Worm (Caenorhabditis elegans): ENCODE results near the gene nhr-228.

Gene nhr-228

DNA sequence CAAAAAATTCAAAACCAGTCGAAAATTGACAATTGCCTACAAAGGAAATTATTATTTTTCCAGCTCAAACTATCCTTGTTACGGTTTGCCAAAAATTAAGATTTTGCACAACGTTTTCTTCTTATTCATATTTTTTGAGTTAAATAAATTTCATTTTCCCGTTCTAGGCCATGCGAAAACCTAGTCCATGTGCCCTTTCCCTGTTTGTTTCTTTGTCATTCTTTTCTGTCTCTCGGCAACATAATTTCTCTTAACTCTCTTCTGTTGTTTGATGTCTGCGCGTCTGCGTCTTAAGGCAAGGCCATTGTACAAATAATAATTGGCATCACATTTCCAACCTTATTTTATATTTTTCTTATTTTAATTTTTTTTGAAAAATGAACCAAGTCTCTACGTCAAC, at the start of gene nhr-228:
Gene nhr-228 (plus strand): TSS at position 261 of the 400 bp plus-strand sequence.
- TF ChIP-seq scrt-1 (GFP tag; IDR thresholded peaks at IDR 0.05) (no peak), F13C5.2 (tag; optimal IDR thresholded peaks at IDR 0.05) (no peak), ceh-13 (GFP tag; optimal IDR thresholded peaks at IDR 0.05) (no peak), ceh-36 (tag; optimal IDR thresholded peaks at IDR 0.05) (no peak), hmbx-1 (tag; optimal IDR thresholded peaks at IDR 0.05) (no peak), pes-1 (GFP tag; IDR thresholded peaks at IDR 0.05) (no peak), flt-1 (GFP tag; IDR thresholded peaks at IDR 0.05) (no peak)

DNA sequence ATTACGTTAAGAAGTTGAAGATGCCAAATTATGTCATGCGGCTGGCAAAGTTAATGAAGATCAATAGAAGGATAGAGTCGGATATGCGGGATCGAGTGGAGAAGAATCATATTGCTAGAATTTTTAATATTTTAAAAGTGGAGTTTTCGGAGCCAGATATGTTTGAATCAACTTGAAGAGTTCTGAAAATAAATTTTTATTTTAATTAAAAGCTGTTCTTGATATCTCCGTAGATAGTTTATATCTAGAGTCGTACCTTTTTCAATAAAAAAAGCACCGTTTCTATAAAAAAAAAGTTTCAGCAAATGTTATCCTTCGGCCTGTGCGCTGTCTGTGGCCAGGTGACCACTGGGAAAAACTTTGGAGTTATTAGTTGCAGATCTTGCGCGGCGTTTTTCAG, 48.4 kb upstream of the nhr-228 start, which contains the start of gene nhr-96:
Gene nhr-96 (plus strand): TSS at position 301 of the 400 bp plus-strand sequence.
- no peak for TF ChIP-seq hmg-4 (GFP tag; optimal IDR thresholded peaks at IDR 0.05)
- TF ChIP-seq F13C5.2 (tag; optimal IDR thresholded peaks at IDR 0.05), result no peak
- no peak for TF ChIP-seq sea-1 (GFP tag; conservative IDR thresholded peaks at IDR 0.05)
- TF ChIP-seq ceh-36 (tag; optimal IDR thresholded peaks at IDR 0.05), result no peak
- no peak for TF ChIP-seq hnd-1 (tag; optimal IDR thresholded peaks at IDR 0.05)
- no peak for TF ChIP-seq tra-4 (tag; optimal IDR thresholded peaks at IDR 0.05)
- no peak for TF ChIP-seq scrt-1 (GFP tag; IDR thresholded peaks at IDR 0.05)
- no peak for TF ChIP-seq ets-7 (tag; optimal IDR thresholded peaks at IDR 0.05)
- TF ChIP-seq B0310.2 (tag; optimal IDR thresholded peaks at IDR 0.05), result no peak

DNA sequence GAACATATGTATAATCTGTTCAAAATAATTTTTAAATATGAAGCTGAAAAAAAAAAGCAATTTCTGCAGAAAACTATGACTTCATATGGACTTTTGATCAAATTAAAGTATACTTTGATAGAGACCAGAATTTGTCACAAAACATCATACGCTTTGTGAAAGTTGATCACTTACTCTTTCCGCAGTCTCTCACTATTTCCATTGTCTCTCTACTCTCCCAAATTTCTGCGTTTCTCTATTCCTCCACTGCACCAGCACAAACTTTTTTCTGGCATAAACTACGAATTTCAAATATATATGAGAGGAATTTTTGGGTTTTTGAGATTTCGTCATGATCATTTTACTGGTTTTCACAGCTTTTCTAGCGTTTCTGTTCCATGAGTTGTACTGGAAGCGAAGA, 45.7 kb upstream of the nhr-228 start, which contains the start of gene cyp-33C4:
Gene cyp-33C4 (plus strand): TSS at position 293 of the 400 bp plus-strand sequence.
- TF ChIP-seq F13C5.2 (tag; optimal IDR thresholded peaks at IDR 0.05) (no peak), ceh-13 (GFP tag; optimal IDR thresholded peaks at IDR 0.05) (no peak), scrt-1 (GFP tag; IDR thresholded peaks at IDR 0.05) (no peak), tbx-11 (GFP tag; IDR thresholded peaks at IDR 0.05) (no peak), ets-7 (tag; optimal IDR thresholded peaks at IDR 0.05) (no peak), aly-1 (tag; optimal IDR thresholded peaks at IDR 0.05) (no peak), tra-4 (tag; optimal IDR thresholded peaks at IDR 0.05) (no peak), tbx-37 (GFP tag; conservative IDR thresholded peaks at IDR 0.05) (no peak), flt-1 (GFP tag; IDR thresholded peaks at IDR 0.05) (no peak), ceh-36 (tag; optimal IDR thresholded peaks at IDR 0.05) (no peak), pes-1 (GFP tag; IDR thresholded peaks at IDR 0.05) (no peak), B0310.2 (tag; optimal IDR thresholded peaks at IDR 0.05) (no peak), sea-1 (GFP tag; conservative IDR thresholded peaks at IDR 0.05) (no peak)

DNA sequence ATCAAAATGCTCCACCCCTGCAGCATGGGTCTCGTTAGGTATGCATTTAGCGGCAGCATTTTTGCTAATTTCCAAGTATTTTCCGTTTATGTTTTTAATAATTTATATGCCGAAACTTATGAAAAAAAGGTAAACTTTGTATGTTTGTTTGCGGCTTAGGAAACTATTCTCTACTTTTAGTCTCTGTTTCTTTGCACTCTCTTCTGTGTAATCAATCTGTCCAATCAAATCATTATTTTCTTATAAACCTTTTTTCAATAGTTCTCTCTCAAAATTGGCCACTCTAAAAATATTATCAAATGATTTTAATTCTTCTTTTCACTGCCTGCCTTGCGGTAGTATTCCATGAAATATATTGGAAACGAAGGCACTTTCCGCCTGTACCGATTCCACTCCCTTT, 43.5 kb upstream of the nhr-228 start:
- no peak for TF ChIP-seq ama-1 (optimal IDR thresholded peaks at IDR 0.05)
- no peak for TF ChIP-seq tra-4 (tag; optimal IDR thresholded peaks at IDR 0.05)
- TF ChIP-seq hmg-4 (GFP tag; optimal IDR thresholded peaks at IDR 0.05), result no peak
- TF ChIP-seq tbx-11 (GFP tag; IDR thresholded peaks at IDR 0.05), result no peak

DNA sequence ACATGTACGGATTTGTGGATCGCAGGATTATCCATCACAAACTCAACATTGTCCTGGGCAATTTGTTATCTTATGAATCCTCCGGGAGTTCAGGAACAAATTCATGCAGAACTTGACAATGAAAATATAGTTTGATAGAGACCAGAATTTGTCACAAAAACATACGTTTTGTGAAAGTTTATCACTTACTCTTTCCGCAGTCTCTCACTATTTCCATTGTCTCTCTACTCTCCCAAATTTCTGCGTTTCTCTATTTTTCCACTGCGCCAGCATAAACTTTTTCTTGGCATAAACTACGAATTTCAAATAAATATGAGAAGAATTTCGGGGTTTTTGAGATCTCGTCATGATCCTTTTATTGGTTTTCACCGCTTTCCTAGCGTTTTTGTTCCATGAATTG, 38.9 kb upstream of the nhr-228 start, which contains the start of gene cyp-33C3:
Gene cyp-33C3 (plus strand): TSS at position 149 of the 400 bp plus-strand sequence.
- TF ChIP-seq F13C5.2 (tag; optimal IDR thresholded peaks at IDR 0.05) (no peak), flt-1 (GFP tag; IDR thresholded peaks at IDR 0.05) (no peak), ama-1 (optimal IDR thresholded peaks at IDR 0.05) (no peak), ceh-13 (GFP tag; optimal IDR thresholded peaks at IDR 0.05) (no peak)

DNA sequence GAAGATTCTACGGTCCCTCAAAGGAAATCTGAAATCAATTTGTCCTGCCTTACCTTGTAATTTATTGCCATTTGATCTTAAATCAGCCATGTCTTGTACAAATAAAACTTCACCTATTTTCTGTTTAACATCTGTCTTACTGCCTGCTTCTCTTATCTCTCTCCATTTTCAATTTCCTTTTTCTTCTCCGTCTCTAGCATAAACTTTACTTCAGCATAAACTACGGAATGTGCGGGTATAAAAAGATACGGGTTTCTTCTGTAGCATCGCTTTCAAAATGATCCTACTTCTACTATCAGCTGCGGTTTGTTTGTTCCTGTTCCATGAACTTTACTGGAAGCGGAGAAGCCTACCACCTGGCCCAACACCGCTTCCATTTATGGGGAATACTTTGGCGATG, 36.8 kb upstream of the nhr-228 start, which contains the start of gene cyp-33C5:
Gene cyp-33C5 (plus strand): TSS at position 254 of the 400 bp plus-strand sequence.
- TF ChIP-seq flt-1 (GFP tag; IDR thresholded peaks at IDR 0.05), result no peak
- TF ChIP-seq tbx-37 (GFP tag; conservative IDR thresholded peaks at IDR 0.05), result no peak
- no peak for TF ChIP-seq aly-1 (tag; optimal IDR thresholded peaks at IDR 0.05)
- TF ChIP-seq ceh-36 (tag; optimal IDR thresholded peaks at IDR 0.05), result no peak
- no peak for TF ChIP-seq hmg-4 (GFP tag; optimal IDR thresholded peaks at IDR 0.05)
- no peak for TF ChIP-seq ceh-13 (GFP tag; optimal IDR thresholded peaks at IDR 0.05)
- TF ChIP-seq scrt-1 (GFP tag; IDR thresholded peaks at IDR 0.05), result no peak
- no peak for TF ChIP-seq ets-7 (tag; optimal IDR thresholded peaks at IDR 0.05)
- TF ChIP-seq hmbx-1 (tag; optimal IDR thresholded peaks at IDR 0.05), result no peak
- no peak for TF ChIP-seq sea-1 (GFP tag; conservative IDR thresholded peaks at IDR 0.05)
- no peak for TF ChIP-seq F13C5.2 (tag; optimal IDR thresholded peaks at IDR 0.05)
- TF ChIP-seq tbx-11 (GFP tag; IDR thresholded peaks at IDR 0.05), result no peak
- no peak for TF ChIP-seq ama-1 (optimal IDR thresholded peaks at IDR 0.05)
- no peak for TF ChIP-seq tra-4 (tag; optimal IDR thresholded peaks at IDR 0.05)
- TF ChIP-seq pes-1 (GFP tag; IDR thresholded peaks at IDR 0.05), result no peak
- TF ChIP-seq B0310.2 (tag; optimal IDR thresholded peaks at IDR 0.05), result no peak
- TF ChIP-seq hnd-1 (tag; optimal IDR thresholded peaks at IDR 0.05), result no peak

DNA sequence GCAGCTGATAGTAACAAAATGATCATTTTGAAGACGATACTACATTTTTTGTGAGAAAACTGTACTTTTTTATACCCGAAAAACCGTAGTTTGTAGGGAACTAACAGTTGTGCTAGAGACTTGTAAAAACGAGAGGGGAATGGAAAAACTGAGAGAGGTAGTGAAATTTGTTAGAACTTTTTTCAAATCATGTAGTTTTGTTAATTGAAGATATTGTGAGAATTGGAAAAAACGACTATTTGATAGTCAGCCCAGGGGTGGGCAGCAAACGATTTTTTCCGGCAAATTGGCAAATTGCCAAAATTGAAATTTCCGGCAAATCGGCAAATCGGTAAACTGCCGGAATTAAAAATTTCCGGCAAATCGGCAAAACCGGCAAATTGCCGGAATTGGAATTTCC, 32.2 kb upstream of the nhr-228 start, which contains the start of gene cyp-33C6:
Gene cyp-33C6 (minus strand): TSS at position 101 of the 400 bp plus-strand sequence.
- TF ChIP-seq tra-4 (tag; optimal IDR thresholded peaks at IDR 0.05), result no peak
- TF ChIP-seq aly-1 (tag; optimal IDR thresholded peaks at IDR 0.05), result no peak
- TF ChIP-seq scrt-1 (GFP tag; IDR thresholded peaks at IDR 0.05), result no peak
- TF ChIP-seq flt-1 (GFP tag; IDR thresholded peaks at IDR 0.05), result no peak
- TF ChIP-seq hmg-4 (GFP tag; optimal IDR thresholded peaks at IDR 0.05), result no peak
- no peak for TF ChIP-seq ceh-36 (tag; optimal IDR thresholded peaks at IDR 0.05)
- TF ChIP-seq hnd-1 (tag; optimal IDR thresholded peaks at IDR 0.05), result no peak
- TF ChIP-seq F13C5.2 (tag; optimal IDR thresholded peaks at IDR 0.05), result no peak
- no peak for TF ChIP-seq sea-1 (GFP tag; conservative IDR thresholded peaks at IDR 0.05)
- TF ChIP-seq B0310.2 (tag; optimal IDR thresholded peaks at IDR 0.05), result no peak
- no peak for TF ChIP-seq ets-7 (tag; optimal IDR thresholded peaks at IDR 0.05)
- no peak for TF ChIP-seq hmbx-1 (tag; optimal IDR thresholded peaks at IDR 0.05)
- TF ChIP-seq tbx-37 (GFP tag; conservative IDR thresholded peaks at IDR 0.05), result no peak
- TF ChIP-seq ama-1 (optimal IDR thresholded peaks at IDR 0.05), result no peak
- no peak for TF ChIP-seq tbx-11 (GFP tag; IDR thresholded peaks at IDR 0.05)
- no peak for TF ChIP-seq ceh-13 (GFP tag; optimal IDR thresholded peaks at IDR 0.05)
- no peak for TF ChIP-seq pes-1 (GFP tag; IDR thresholded peaks at IDR 0.05)

DNA sequence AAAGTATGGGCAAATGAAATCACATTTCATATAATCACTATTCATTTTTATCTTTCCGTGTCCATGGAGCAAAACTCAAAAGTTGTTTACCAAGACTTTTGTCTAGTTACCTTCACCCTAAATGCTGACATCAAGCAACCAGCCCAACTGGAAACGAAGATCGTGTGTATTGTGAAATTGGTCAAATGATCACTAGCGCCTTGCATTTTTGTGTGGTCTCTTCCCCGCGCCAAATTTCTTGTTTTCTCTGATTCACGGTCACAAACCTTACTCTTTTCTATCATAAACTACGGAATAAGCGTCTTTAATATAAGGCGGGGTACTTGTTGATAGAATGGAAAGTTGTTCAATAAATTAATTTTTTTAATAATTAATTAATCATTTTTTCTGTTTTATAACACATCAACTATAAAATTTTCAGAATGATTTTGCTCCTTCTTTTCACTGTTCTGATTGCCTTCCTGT, 31.4 kb upstream of the nhr-228 start, which contains the start of gene cyp-33C7:
Gene cyp-33C7 (plus strand): TSS at position 415 of the 465 bp plus-strand sequence.
- no peak for TF ChIP-seq scrt-1 (GFP tag; IDR thresholded peaks at IDR 0.05)
- no peak for TF ChIP-seq ceh-13 (GFP tag; optimal IDR thresholded peaks at IDR 0.05)
- no peak for TF ChIP-seq tbx-37 (GFP tag; conservative IDR thresholded peaks at IDR 0.05)
- TF ChIP-seq hnd-1 (tag; optimal IDR thresholded peaks at IDR 0.05), result no peak
- no peak for TF ChIP-seq pes-1 (GFP tag; IDR thresholded peaks at IDR 0.05)
- no peak for TF ChIP-seq hmg-4 (GFP tag; optimal IDR thresholded peaks at IDR 0.05)
- TF ChIP-seq flt-1 (GFP tag; IDR thresholded peaks at IDR 0.05), result no peak
- no peak for TF ChIP-seq ceh-36 (tag; optimal IDR thresholded peaks at IDR 0.05)
